Worm (Caenorhabditis elegans): ENCODE data around the gene nduv-2.
A peak's percentile ranks its signal among the peaks of the same experiment; 100 is the strongest.

nduv-2 gene

ce11 chrV:13580696-13581095, 44.7 kb downstream of the nduv-2 start, which contains the start of gene C50B8.5:
Gene C50B8.5, plus strand, starts transcription at chrV:13580968.
- no peak for TF ChIP-seq nhr-11 (tag; optimal IDR thresholded peaks at IDR 0.05)
- peak; percentile 4 for TF ChIP-seq dve-1 (tag; optimal IDR thresholded peaks at IDR 0.05)

- TF ChIP-seq K02D7.2 (tag; optimal IDR thresholded peaks at IDR 0.05) (no peak), syd-9 (tag; optimal IDR thresholded peaks at IDR 0.05) (no peak), odd-2 (tag; optimal IDR thresholded peaks at IDR 0.05) (no peak), fkh-10 (GFP tag; optimal IDR thresholded peaks at IDR 0.05) (no peak), fax-1 (tag; optimal IDR thresholded peaks at IDR 0.05) (no peak), ceh-31 (tag; optimal IDR thresholded peaks at IDR 0.05) (no peak)
These were observed 46.7 kb downstream of the nduv-2 start, which contains the start of gene C50B8.6 for ce11 chrV:13578637-13579036. Gene C50B8.6, plus strand, starts transcription at chrV:13578972.

- TF ChIP-seq ceh-14 (tag; optimal IDR thresholded peaks at IDR 0.05) (no peak), sox-2 (GFP tag; IDR thresholded peaks at IDR 0.05) (no peak), lim-6 (tag; optimal IDR thresholded peaks at IDR 0.05) (no peak), madf-2 (tag; optimal IDR thresholded peaks at IDR 0.05) (no peak), fkh-6 (tag; optimal IDR thresholded peaks at IDR 0.05) (no peak), lin-11 (tag; optimal IDR thresholded peaks at IDR 0.05) (no peak), K09A11.1 (tag; optimal IDR thresholded peaks at IDR 0.05; ENCODE audit: insufficient read depth) (no peak), hlh-30 (tag; optimal IDR thresholded peaks at IDR 0.05; ENCODE audit: insufficient read depth) (no peak), unc-86 (tag; optimal IDR thresholded peaks at IDR 0.05) (no peak), F13H6.1 (tag; optimal IDR thresholded peaks at IDR 0.05) (no peak), C38D4.7 (GFP tag; optimal IDR thresholded peaks at IDR 0.05) (no peak), eyg-1 (tag; optimal IDR thresholded peaks at IDR 0.05) (no peak), fkh-10 (GFP tag; optimal IDR thresholded peaks at IDR 0.05) (no peak)
These were observed 47.9 kb downstream of the nduv-2 start for ce11 chrV:13577463-13577862.

- no peak for TF ChIP-seq pqm-1 (tag; optimal IDR thresholded peaks at IDR 0.05)
- no peak for TF ChIP-seq ceh-6 (GFP tag; optimal IDR thresholded peaks at IDR 0.05)
- no peak for TF ChIP-seq elt-2 (tag; optimal IDR thresholded peaks at IDR 0.05)
- TF ChIP-seq unc-3 (GFP tag; conservative IDR thresholded peaks at IDR 0.05) = no peak
- TF ChIP-seq unc-3 (tag; optimal IDR thresholded peaks at IDR 0.05) = no peak
- TF ChIP-seq pha-2 (tag; optimal IDR thresholded peaks at IDR 0.05) = no peak
- TF ChIP-seq ceh-18 (tag; optimal IDR thresholded peaks at IDR 0.05) = no peak
- no peak for TF ChIP-seq dve-1 (tag; optimal IDR thresholded peaks at IDR 0.05)
- TF ChIP-seq ahr-1 (tag; optimal IDR thresholded peaks at IDR 0.05) = no peak
- no peak for TF ChIP-seq hlh-15 (tag; optimal IDR thresholded peaks at IDR 0.05)
- TF ChIP-seq odd-2 (tag; optimal IDR thresholded peaks at IDR 0.05) = no peak
- no peak for TF ChIP-seq lin-11 (tag; optimal IDR thresholded peaks at IDR 0.05)
- no peak for TF ChIP-seq unc-42 (tag; optimal IDR thresholded peaks at IDR 0.05)
- no peak for TF ChIP-seq pros-1 (tag; optimal IDR thresholded peaks at IDR 0.05)
- no peak for TF ChIP-seq dmd-4 (tag; optimal IDR thresholded peaks at IDR 0.05; ENCODE audit: borderline replicate concordance)
- TF ChIP-seq nfya-1 (tag; optimal IDR thresholded peaks at IDR 0.05) = no peak
These were observed 48.5 kb downstream of the nduv-2 start for ce11 chrV:13576828-13577227.

- peak; percentile 36 for TF ChIP-seq pha-2 (tag; optimal IDR thresholded peaks at IDR 0.05)
- TF ChIP-seq ceh-14 (tag; optimal IDR thresholded peaks at IDR 0.05) = no peak
- peak; percentile 67 for TF ChIP-seq ceh-34 (tag; optimal IDR thresholded peaks at IDR 0.05)
- TF ChIP-seq ama-1 (optimal IDR thresholded peaks at IDR 0.05) = no peak
- TF ChIP-seq tbx-2 (tag; optimal IDR thresholded peaks at IDR 0.05) = peak; percentile 13
- TF ChIP-seq madf-2 (tag; optimal IDR thresholded peaks at IDR 0.05) = no peak
- no peak for TF ChIP-seq ceh-22 (tag; optimal IDR thresholded peaks at IDR 0.05)
- TF ChIP-seq sox-4 (tag; optimal IDR thresholded peaks at IDR 0.05) = no peak
- TF ChIP-seq unc-86 (tag; optimal IDR thresholded peaks at IDR 0.05) = no peak
- no peak for TF ChIP-seq Y22D7AL.16 (tag; optimal IDR thresholded peaks at IDR 0.05)
- no peak for TF ChIP-seq unc-3 (GFP tag; conservative IDR thresholded peaks at IDR 0.05)
- TF ChIP-seq unc-3 (tag; optimal IDR thresholded peaks at IDR 0.05) = no peak
- TF ChIP-seq ceh-19 (GFP tag; optimal IDR thresholded peaks at IDR 0.05) = peak; percentile 70
- no peak for TF ChIP-seq rnt-1 (tag; optimal IDR thresholded peaks at IDR 0.05)
These were observed 49.5 kb downstream of the nduv-2 start for ce11 chrV:13575866-13576265.
